6 worm cellular contexts compared by ENCODE assay signal in the genomic region with DNA sequence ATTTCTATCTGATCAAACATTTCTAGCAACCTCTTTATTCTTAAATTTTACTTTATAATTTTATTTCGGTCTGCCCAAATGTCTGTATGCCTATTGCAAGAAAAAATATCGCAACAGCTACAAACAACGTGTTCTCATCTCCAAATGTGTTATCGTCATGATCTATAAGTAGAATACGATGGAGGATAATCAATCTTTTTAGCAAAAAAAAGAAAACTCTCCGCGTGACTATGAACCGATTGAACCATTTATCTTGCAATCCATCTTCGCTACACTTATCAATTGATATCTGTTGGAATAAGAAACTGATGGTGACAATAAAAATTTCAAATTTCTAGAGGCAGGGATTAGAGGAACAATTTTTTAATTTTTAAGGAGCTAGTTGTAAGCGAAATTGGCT.
A peak's percentile ranks its signal among the peaks of the same experiment; 100 is the strongest.
TF ChIP-seq lines count a peak whose summit lies in the region.

No protein-coding gene starts in this region.

TF ChIP-seq in whole organism, L1 larva, 84 proteins besides CTCF, POLR2A, EP300 and RAD21:
- TF ChIP-seq tbx-2 (tag; optimal IDR thresholded peaks at IDR 0.05; lab: Kevin White, UChicago) (no peak), nhr-19 (GFP tag; conservative IDR thresholded peaks at IDR 0.05; lab: Robert Waterston, UW) (peak; percentile 39), nhr-71 (tag; optimal IDR thresholded peaks at IDR 0.05; lab: Kevin White, UChicago) (peak; percentile 45), lin-39 (tag; optimal IDR thresholded peaks at IDR 0.05; lab: Kevin White, UChicago) (peak; percentile 47), nhr-85 (tag; lab: Kevin White, UChicago) (peak; percentile 88), ztf-4 (tag; optimal IDR thresholded peaks at IDR 0.05; lab: Kevin White, UChicago) (no peak), blmp-1 (tag; optimal IDR thresholded peaks at IDR 0.05; lab: Kevin White, UChicago) (peak; percentile 78), snu-23 (GFP tag; optimal IDR thresholded peaks at IDR 0.05; lab: Kevin White, UChicago) (peak; percentile 8), nhr-20 (tag; optimal IDR thresholded peaks at IDR 0.05; lab: Kevin White, UChicago) (peak; percentile 74), elt-2 (tag; optimal IDR thresholded peaks at IDR 0.05; lab: Kevin White, UChicago) (no peak), lsy-2 (tag; optimal IDR thresholded peaks at IDR 0.05; lab: Kevin White, UChicago) (peak in 1 of 2 experiments; percentile 32), lin-35 (GFP tag; optimal IDR thresholded peaks at IDR 0.05; lab: Kevin White, UChicago) (peak in 1 of 2 experiments; percentile 7), lin-14 (GFP tag; optimal IDR thresholded peaks at IDR 0.05; lab: Kevin White, UChicago) (peak; percentile 43), elt-3 (tag; optimal IDR thresholded peaks at IDR 0.05; lab: Kevin White, UChicago) (peak in 3 of 6 experiments; percentile 8 to 85 (median 51))

TF ChIP-seq in whole organism, L2 larva, 48 proteins besides CTCF, POLR2A, EP300 and RAD21 (continues in another document):
- TF ChIP-seq egl-27 (tag; optimal IDR thresholded peaks at IDR 0.05; lab: Kevin White, UChicago), result no peak
- TF ChIP-seq ztf-1 (GFP tag; conservative IDR thresholded peaks at IDR 0.05; lab: Robert Waterston, UW), result no peak
- TF ChIP-seq aly-2 (tag; optimal IDR thresholded peaks at IDR 0.05; lab: Kevin White, UChicago), result no peak
- TF ChIP-seq unc-39 (tag; optimal IDR thresholded peaks at IDR 0.05; lab: Kevin White, UChicago), result no peak
- TF ChIP-seq dmd-4 (tag; optimal IDR thresholded peaks at IDR 0.05; lab: Kevin White, UChicago), result no peak
- TF ChIP-seq ztf-11 (tag; optimal IDR thresholded peaks at IDR 0.05; lab: Kevin White, UChicago), result no peak
- TF ChIP-seq unc-55 (GFP tag; optimal IDR thresholded peaks at IDR 0.05; lab: Kevin White, UChicago), result no peak
- no peak for TF ChIP-seq mab-5 (tag; optimal IDR thresholded peaks at IDR 0.05; lab: Kevin White, UChicago)
- no peak for TF ChIP-seq nhr-10 (tag; optimal IDR thresholded peaks at IDR 0.05; lab: Kevin White, UChicago)
- TF ChIP-seq ztf-4 (tag; optimal IDR thresholded peaks at IDR 0.05; lab: Kevin White, UChicago), result no peak
- peak; percentile 49 for TF ChIP-seq ceh-16 (tag; optimal IDR thresholded peaks at IDR 0.05; lab: Kevin White, UChicago)
- no peak for TF ChIP-seq nhr-12 (tag; optimal IDR thresholded peaks at IDR 0.05; lab: Kevin White, UChicago)
- TF ChIP-seq ceh-82 (tag; optimal IDR thresholded peaks at IDR 0.05; lab: Kevin White, UChicago), result no peak
- TF ChIP-seq nhr-25 (tag; optimal IDR thresholded peaks at IDR 0.05; lab: Kevin White, UChicago), result peak; percentile 57
- TF ChIP-seq nhr-237 (tag; optimal IDR thresholded peaks at IDR 0.05; lab: Kevin White, UChicago), result no peak
- TF ChIP-seq gmeb-1 (tag; optimal IDR thresholded peaks at IDR 0.05; lab: Kevin White, UChicago), result no peak

TF ChIP-seq in whole organism, L3 larva, 47 proteins besides CTCF, POLR2A, EP300 and RAD21:
- TF ChIP-seq elt-1 (tag; optimal IDR thresholded peaks at IDR 0.05; lab: Kevin White, UChicago) (peak; percentile 93), tbx-2 (tag; optimal IDR thresholded peaks at IDR 0.05; lab: Kevin White, UChicago) (no peak), nhr-23 (tag; optimal IDR thresholded peaks at IDR 0.05; lab: Kevin White, UChicago) (peak; percentile 30)

TF ChIP-seq in whole organism, L4 larva, 104 proteins besides CTCF, POLR2A, EP300 and RAD21 (continues in another document):
- TF ChIP-seq sdz-12 (GFP tag; optimal IDR thresholded peaks at IDR 0.05; lab: Kevin White, UChicago) (no peak), zfp-2 (tag; optimal IDR thresholded peaks at IDR 0.05; lab: Kevin White, UChicago) (no peak), nhr-76 (tag; optimal IDR thresholded peaks at IDR 0.05; lab: Kevin White, UChicago) (no peak), set-16 (GFP tag; IDR thresholded peaks at IDR 0.05; lab: Robert Waterston, UW) (no peak), ctbp-1 (GFP tag; IDR thresholded peaks at IDR 0.05; lab: Robert Waterston, UW) (0 out of 2 replicates have a peak, but pooled peaks have one; percentile 30), lsy-2 (tag; optimal IDR thresholded peaks at IDR 0.05; lab: Kevin White, UChicago) (no peak), daf-12 (tag; optimal IDR thresholded peaks at IDR 0.05; lab: Kevin White, UChicago) (no peak), ama-1 (optimal IDR thresholded peaks at IDR 0.05; lab: Kevin White, UChicago) (no peak), lin-1 (GFP tag; IDR thresholded peaks at IDR 0.05; lab: Robert Waterston, UW) (no peak), T26A8.4 (GFP tag; IDR thresholded peaks at IDR 0.05; lab: Robert Waterston, UW) (no peak), nhr-102 (tag; optimal IDR thresholded peaks at IDR 0.05; lab: Kevin White, UChicago) (no peak), nhr-48 (tag; optimal IDR thresholded peaks at IDR 0.05; lab: Kevin White, UChicago) (no peak), lim-7 (GFP tag; IDR thresholded peaks at IDR 0.05; lab: Robert Waterston, UW) (no peak), nhr-10 (tag; optimal IDR thresholded peaks at IDR 0.05; lab: Kevin White, UChicago) (no peak), mdl-1 (tag; optimal IDR thresholded peaks at IDR 0.05; lab: Kevin White, UChicago) (peak in 1 of 2 experiments; percentile 59), mes-2 (tag; optimal IDR thresholded peaks at IDR 0.05; lab: Kevin White, UChicago; ENCODE audit: poor library complexity, severe bottlenecking) (no peak), cey-2 (tag; optimal IDR thresholded peaks at IDR 0.05; lab: Kevin White, UChicago; ENCODE audit: borderline replicate concordance, insufficient read depth) (no peak), zfp-3 (GFP tag; conservative IDR thresholded peaks at IDR 0.05; lab: Robert Waterston, UW) (no peak), nhr-28 (tag; optimal IDR thresholded peaks at IDR 0.05; lab: Kevin White, UChicago) (peak; percentile 61)

TF ChIP-seq in whole organism, mixed stage, embryonic, 35 proteins besides CTCF, POLR2A, EP300 and RAD21:
- no peak for TF ChIP-seq flh-1 (GFP tag; optimal IDR thresholded peaks at IDR 0.05; lab: Kevin White, UChicago)
- peak; percentile 37 for TF ChIP-seq elt-1 (tag; optimal IDR thresholded peaks at IDR 0.05; lab: Kevin White, UChicago; ENCODE audit: borderline replicate concordance, insufficient read depth)

TF ChIP-seq in whole organism, young adult, 124 proteins besides CTCF, POLR2A, EP300 and RAD21:
- TF ChIP-seq nfya-2 (GFP tag; IDR thresholded peaks at IDR 0.05; lab: Robert Waterston, UW) (no peak), nfyb-1 (GFP tag; IDR thresholded peaks at IDR 0.05; lab: Robert Waterston, UW) (no peak), K11D2.4 (GFP tag; IDR thresholded peaks at IDR 0.05; lab: Robert Waterston, UW) (0 out of 2 replicates have a peak, but pooled peaks have one; percentile 30)
